Fruit fly (Drosophila melanogaster) whole organism, prepupa: ENCODE results near the gene CG42680.

Experiments used
- Smox ChIP-seq: fragments of 200-800 bp; sonication (Bioruptor generic); optimal IDR thresholded peaks from 3 replicates; lab custom pipeline; 2016; ENCODE audit warnings: missing biosample characterization, missing genetic modification characterization
- Sox102F ChIP-seq: fragments of 200-800 bp; sonication (Bioruptor generic); optimal IDR thresholded peaks from 2 replicates; lab custom pipeline; 2016; ENCODE audit warnings: missing biosample characterization, mild to moderate bottlenecking, missing genetic modification characterization
- Sox15 ChIP-seq: fragments of 200-800 bp; sonication (Bioruptor generic); optimal IDR thresholded peaks from 3 replicates; lab custom pipeline; 2016; ENCODE audit warnings: missing biosample characterization, missing genetic modification characterization
- achi ChIP-seq: fragments of 200-800 bp; sonication (Bioruptor generic); optimal IDR thresholded peaks from 3 replicates; lab custom pipeline; 2016; ENCODE audit warnings: missing biosample characterization, missing genetic modification characterization
- dsx ChIP-seq: fragments of 200-800 bp; optimal IDR thresholded peaks from 3 replicates; lab custom pipeline; 2019; ENCODE audit warnings: missing biosample characterization, mild to moderate bottlenecking, missing genetic modification characterization, moderate library complexity; ENCODE audit not compliant: poor library complexity, severe bottlenecking
- fkh ChIP-seq: fragments of 200-800 bp; sonication (Bioruptor generic); optimal IDR thresholded peaks from 3 replicates; lab custom pipeline; 2017; ENCODE audit warnings: missing biosample characterization, mild to moderate bottlenecking, missing genetic modification characterization, moderate library complexity
- spab ChIP-seq: fragments of 200-800 bp; sonication (Bioruptor generic); optimal IDR thresholded peaks from 2 replicates; lab custom pipeline; 2017; ENCODE audit warnings: missing biosample characterization, mild to moderate bottlenecking, missing genetic modification characterization, missing genetic modification reagents

DNA sequence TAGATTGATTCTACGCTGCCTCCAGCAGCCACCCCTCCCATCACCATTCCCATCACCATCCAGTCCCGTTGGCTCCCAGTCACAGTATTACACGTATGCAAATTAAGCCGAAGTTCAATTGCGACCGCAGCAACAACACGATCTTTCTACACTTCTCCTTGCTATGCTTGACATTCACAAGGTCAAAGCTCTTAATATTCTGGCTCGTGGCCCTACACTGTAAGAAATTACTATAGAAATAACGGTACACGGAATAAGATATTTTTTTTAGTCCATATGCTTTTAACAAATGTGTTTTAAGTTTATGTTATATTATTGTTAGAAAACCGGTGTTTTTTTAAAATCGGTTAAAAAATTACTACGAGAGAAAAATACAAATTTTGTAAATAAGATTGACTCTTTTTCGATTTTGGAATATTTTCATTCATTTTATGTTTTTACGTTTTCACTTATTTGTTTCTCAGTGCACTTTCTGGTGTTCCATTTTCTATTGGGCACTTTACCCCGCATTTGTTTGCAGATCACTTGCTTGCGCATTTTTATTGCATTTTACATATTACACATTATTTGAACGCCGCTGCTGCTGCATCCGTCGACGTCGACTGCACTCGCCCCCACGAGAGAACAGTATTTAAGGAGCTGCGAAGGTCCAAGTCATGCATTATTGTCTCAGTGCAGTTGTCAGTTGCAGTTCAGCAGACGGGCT, 27.0 kb upstream of the CG42680 start, which contains the start of the genes Adh and Adhr:
- TF ChIP-seq Smox, result peak; percentile 56
- TF ChIP-seq dsx (GFP tag; lab: Kevin White, UChicago), result no peak
- no peak for TF ChIP-seq fkh (GFP tag; lab: Kevin White, UChicago)
- TF ChIP-seq spab (GFP tag; lab: Kevin White, UChicago), result peak; percentile 12
- peak; percentile 55 for TF ChIP-seq Sox102F (GFP tag; lab: Kevin White, UChicago)
- peak; percentile 32 for TF ChIP-seq Sox15
- TF ChIP-seq achi (GFP tag; lab: Kevin White, UChicago), result peak; percentile 54
